Fruit fly (Drosophila melanogaster) whole organism, embryonic: ENCODE data around the gene CG13060.

Experiments
- Bdp1 ChIP-seq: fragments of 200-800 bp; sonication (Bioruptor generic); optimal IDR thresholded peaks from 3 replicates; lab custom pipeline; 2016; ENCODE audit warnings: missing biosample characterization, missing genetic modification characterization
- C15 ChIP-seq: fragments of 200-800 bp; sonication (Bioruptor generic); IDR thresholded peaks from 3 replicates; pipeline ENCODE4 v1.3.6; 2022; ENCODE audit warnings: missing biosample characterization, missing genetic modification characterization
- CG10274 ChIP-seq: fragments of 200-800 bp; sonication (Bioruptor generic); optimal IDR thresholded peaks from 3 replicates; lab custom pipeline; 2017; ENCODE audit warnings: missing biosample characterization, mild to moderate bottlenecking, missing genetic modification characterization
- CG11247 ChIP-seq: fragments of 200-800 bp; sonication (Bioruptor generic); IDR thresholded peaks from 2 replicates; pipeline ENCODE4 v1.3.6; 2022; ENCODE audit warnings: missing biosample characterization, missing genetic modification characterization
- CG11723 ChIP-seq: fragments of 200-800 bp; sonication (Bioruptor generic); optimal IDR thresholded peaks from 2 replicates; lab custom pipeline; 2017; ENCODE audit warnings: missing biosample characterization, mild to moderate bottlenecking, missing genetic modification characterization
- CG17359 ChIP-seq: fragments of 200-800 bp; sonication (Bioruptor generic); optimal IDR thresholded peaks from 3 replicates; lab custom pipeline; 2018; ENCODE audit warnings: missing biosample characterization, mild to moderate bottlenecking, missing genetic modification characterization, moderate library complexity
- CG18476 ChIP-seq: fragments of 200-800 bp; sonication (Bioruptor generic); optimal IDR thresholded peaks from 2 replicates; lab custom pipeline; 2016; ENCODE audit warnings: missing biosample characterization, mild to moderate bottlenecking, missing genetic modification characterization
- CG34376 ChIP-seq: fragments of 200-800 bp; sonication (Bioruptor generic); optimal IDR thresholded peaks from 2 replicates; lab custom pipeline; 2018; ENCODE audit warnings: missing biosample characterization, mild to moderate bottlenecking, missing genetic modification characterization
- CG4820 ChIP-seq: fragments of 200-800 bp; sonication (Bioruptor generic); optimal IDR thresholded peaks from 3 replicates; lab custom pipeline; 2016; ENCODE audit warnings: missing biosample characterization, missing genetic modification characterization
- CG4854 ChIP-seq: fragments of 200-800 bp; sonication (Bioruptor generic); optimal IDR thresholded peaks from 2 replicates; lab custom pipeline; 2016; ENCODE audit warnings: missing biosample characterization, missing genetic modification characterization, inconsistent platforms
- CG6654 ChIP-seq: fragments of 200-800 bp; sonication (Bioruptor generic); optimal IDR thresholded peaks from 2 replicates; lab custom pipeline; 2017; ENCODE audit warnings: missing biosample characterization, mild to moderate bottlenecking, missing genetic modification characterization
- CG8290 ChIP-seq, 3 experiments: fragments of 200-800 bp; sonication (Bioruptor generic); optimal IDR thresholded peaks; 2 replicates each; lab custom pipeline; 2016 to 2019; ENCODE audit warnings: missing biosample characterization in 3 of 3, missing genetic modification characterization in 3 of 3, mild to moderate bottlenecking in 2 of 3, moderate library complexity in 1 of 3
- CTCF ChIP-seq: fragments of 200-800 bp; sonication (Bioruptor generic); optimal IDR thresholded peaks from 2 replicates; lab custom pipeline; 2017; ENCODE audit warnings: missing biosample characterization, mild to moderate bottlenecking, missing genetic modification characterization, moderate library complexity
- CoRest ChIP-seq: fragments of 200-800 bp; sonication (Bioruptor generic); optimal IDR thresholded peaks from 3 replicates; lab custom pipeline; 2018; ENCODE audit warnings: missing biosample characterization, mild to moderate bottlenecking, missing genetic modification characterization, moderate library complexity
- D ChIP-seq, 2 experiments: fragments of 200-800 bp in 1 of 2; fragments of >200 bp in 1 of 2; sonication (Bioruptor generic) in 1 of 2; optimal IDR thresholded peaks; 2 replicates in 1 of 2; 3 replicates in 1 of 2; lab custom pipeline; 2017; ENCODE audit warnings: mild to moderate bottlenecking in 1 of 2, missing biosample characterization in 1 of 2, missing genetic modification characterization in 1 of 2, missing genetic modification reagents in 1 of 2
- Dip3 ChIP-seq: fragments of 200-800 bp; sonication (Bioruptor generic); optimal IDR thresholded peaks from 3 replicates; lab custom pipeline; 2016; ENCODE audit warnings: missing biosample characterization, missing genetic modification characterization
- Dref ChIP-seq: fragments of 200-800 bp; sonication (Bioruptor generic); IDR thresholded peaks from 2 replicates; pipeline ENCODE4 v1.3.6; 2022; ENCODE audit warnings: missing biosample characterization, missing genetic modification characterization
- Fer2 ChIP-seq: fragments of 200-800 bp; sonication (Bioruptor generic); optimal IDR thresholded peaks from 2 replicates; lab custom pipeline; 2018; ENCODE audit warnings: missing biosample characterization, mild to moderate bottlenecking, missing genetic modification characterization, moderate library complexity
- Gug ChIP-seq: fragments of 200-800 bp; sonication (Bioruptor generic); IDR thresholded peaks from 4 replicates; pipeline ENCODE4 v1.3.6; 2022; ENCODE audit warnings: missing biosample characterization, missing genetic modification characterization
- HLH4C ChIP-seq: fragments of 200-800 bp; sonication (Bioruptor generic); IDR thresholded peaks from 3 replicates; pipeline ENCODE4 v1.3.6; 2022; ENCODE audit warnings: missing biosample characterization, missing genetic modification characterization; ENCODE audit not compliant: partially characterized antibody
- Hmx ChIP-seq: fragments of 200-800 bp; sonication (Bioruptor generic); optimal IDR thresholded peaks from 2 replicates; lab custom pipeline; 2016; ENCODE audit warnings: missing biosample characterization, missing genetic modification characterization
- Hr51 ChIP-seq, 2 experiments: fragments of 200-800 bp; sonication (Bioruptor generic); optimal IDR thresholded peaks; 2 replicates in 1 of 2; 3 replicates in 1 of 2; lab custom pipeline; 2016 to 2018; ENCODE audit warnings: missing biosample characterization in 2 of 2, missing genetic modification characterization in 2 of 2, mild to moderate bottlenecking in 1 of 2, moderate library complexity in 1 of 2
- Jarid2 ChIP-seq: fragments of 200-800 bp; sonication (Bioruptor generic); optimal IDR thresholded peaks from 3 replicates; lab custom pipeline; 2017; ENCODE audit warnings: mild to moderate bottlenecking, missing biosample characterization, missing genetic modification reagents, missing genetic modification characterization
- Mrtf ChIP-seq: fragments of 200-800 bp; sonication (Bioruptor generic); IDR thresholded peaks from 3 replicates; pipeline ENCODE4 v1.3.6; 2022; ENCODE audit warnings: missing biosample characterization, missing genetic modification characterization
- NK7.1 ChIP-seq: fragments of 200-800 bp; sonication (Bioruptor generic); optimal IDR thresholded peaks from 3 replicates; lab custom pipeline; 2016; ENCODE audit warnings: missing biosample characterization, missing genetic modification characterization
- Nf-YC ChIP-seq: fragments of 200-800 bp; optimal IDR thresholded peaks from 3 replicates; lab custom pipeline; 2019; ENCODE audit warnings: missing biosample characterization, mild to moderate bottlenecking, missing genetic modification characterization, moderate library complexity
- Optix ChIP-seq: fragments of 200-800 bp; sonication (Bioruptor generic); IDR thresholded peaks from 3 replicates; pipeline ENCODE4 v1.3.6; 2022; ENCODE audit warnings: missing biosample characterization, missing genetic modification characterization
- Pdp1 ChIP-seq, 2 experiments: fragments of 200-800 bp; sonication (Bioruptor generic); optimal IDR thresholded peaks; 3 replicates each; lab custom pipeline; 2016; ENCODE audit warnings: missing biosample characterization in 2 of 2, missing genetic modification characterization in 2 of 2, mild to moderate bottlenecking in 1 of 2, moderate library complexity in 1 of 2
- Stat92E ChIP-seq, 3 experiments: fragments of >200 bp in 2 of 3; fragments of 200-800 bp in 1 of 3; sonication (Bioruptor generic) in 1 of 3; optimal IDR thresholded peaks; 2 replicates each; lab custom pipeline; 2017 to 2019; ENCODE audit warnings: missing biosample characterization in 3 of 3, missing genetic modification characterization in 3 of 3, mild to moderate bottlenecking in 1 of 3, moderate library complexity in 1 of 3
- Taf1 ChIP-seq: fragments of 200-800 bp; sonication (Bioruptor generic); IDR thresholded peaks from 2 replicates; pipeline ENCODE4 v1.3.6; 2022; ENCODE audit warnings: missing biosample characterization, missing genetic modification characterization
- br ChIP-seq: fragments of >200 bp; optimal IDR thresholded peaks from 2 replicates; lab custom pipeline; 2017
- cg ChIP-seq: fragments of 200-800 bp; sonication (Bioruptor generic); optimal IDR thresholded peaks from 3 replicates; lab custom pipeline; 2019; ENCODE audit warnings: missing biosample characterization, mild to moderate bottlenecking, missing genetic modification characterization, moderate library complexity
- crc ChIP-seq: fragments of 200-800 bp; sonication (Bioruptor generic); optimal IDR thresholded peaks from 2 replicates; lab custom pipeline; 2016; ENCODE audit warnings: missing biosample characterization, missing genetic modification characterization
- cwo ChIP-seq: fragments of 200-800 bp; sonication (Bioruptor generic); optimal IDR thresholded peaks from 3 replicates; lab custom pipeline; 2017; ENCODE audit warnings: missing biosample characterization, missing genetic modification characterization, mild to moderate bottlenecking, moderate library complexity, missing genetic modification reagents
- da ChIP-seq: fragments of 200-800 bp; sonication (Bioruptor generic); optimal IDR thresholded peaks from 2 replicates; lab custom pipeline; 2016; ENCODE audit warnings: missing biosample characterization, missing genetic modification characterization
- dysf ChIP-seq: fragments of 200-800 bp; sonication (Bioruptor generic); IDR thresholded peaks from 3 replicates; pipeline ENCODE4 v1.3.6; 2022; ENCODE audit warnings: missing biosample characterization, missing genetic modification characterization
- exex ChIP-seq: fragments of 200-800 bp; sonication (Bioruptor generic); optimal IDR thresholded peaks from 4 replicates; lab custom pipeline; 2018; ENCODE audit warnings: missing biosample characterization, mild to moderate bottlenecking, missing genetic modification characterization, moderate library complexity
- grn ChIP-seq: fragments of 200-800 bp; sonication (Bioruptor generic); optimal IDR thresholded peaks from 3 replicates; lab custom pipeline; 2017; ENCODE audit warnings: missing biosample characterization, missing genetic modification characterization
- insv ChIP-seq, 2 experiments: fragments of 200-800 bp; sonication (Bioruptor generic); optimal IDR thresholded peaks; 3 replicates each; lab custom pipeline; 2016 to 2018; ENCODE audit warnings: missing biosample characterization in 2 of 2, missing genetic modification characterization in 2 of 2
- klu ChIP-seq: fragments of 200-800 bp; sonication (Bioruptor generic); IDR thresholded peaks from 2 replicates; pipeline ENCODE4 v1.3.6; 2022; ENCODE audit warnings: missing biosample characterization, missing genetic modification characterization
- nmo ChIP-seq: fragments of 200-800 bp; sonication (Bioruptor generic); optimal IDR thresholded peaks from 2 replicates; lab custom pipeline; 2018; ENCODE audit warnings: missing biosample characterization, mild to moderate bottlenecking, missing genetic modification characterization, moderate library complexity
- pita ChIP-seq: fragments of 200-800 bp; sonication (Bioruptor generic); optimal IDR thresholded peaks from 2 replicates; lab custom pipeline; 2017; ENCODE audit warnings: missing biosample characterization, mild to moderate bottlenecking, missing genetic modification characterization
- prd ChIP-seq, 3 experiments: fragments of >200 bp in 2 of 3; fragments of 200-800 bp in 1 of 3; sonication (Bioruptor generic) in 1 of 3; optimal IDR thresholded peaks in 2 of 3; IDR thresholded peaks in 1 of 3; 2 replicates in 2 of 3; 3 replicates in 1 of 3; pipeline versions ENCODE4 v1.3.6 to Lab custom; 2017 to 2022; ENCODE audit warnings: missing biosample characterization in 1 of 3, missing genetic modification characterization in 1 of 3
- salm ChIP-seq: fragments of 200-800 bp; sonication (Bioruptor generic); optimal IDR thresholded peaks from 2 replicates; lab custom pipeline; 2018; ENCODE audit warnings: missing biosample characterization, mild to moderate bottlenecking, missing genetic modification characterization
- sd ChIP-seq: fragments of 200-800 bp; sonication (Bioruptor generic); optimal IDR thresholded peaks from 3 replicates; lab custom pipeline; 2018; ENCODE audit warnings: missing biosample characterization, mild to moderate bottlenecking, missing genetic modification characterization, moderate library complexity
- stwl ChIP-seq: fragments of 200-800 bp; sonication (Bioruptor generic); optimal IDR thresholded peaks from 3 replicates; lab custom pipeline; 2018; ENCODE audit warnings: missing biosample characterization, mild to moderate bottlenecking, missing genetic modification characterization, moderate library complexity
- toy ChIP-seq: fragments of 200-800 bp; sonication (Bioruptor generic); IDR thresholded peaks from 2 replicates; pipeline ENCODE4 v1.3.6; 2022; ENCODE audit warnings: missing biosample characterization, missing genetic modification characterization
- usp ChIP-seq: fragments of >200 bp; optimal IDR thresholded peaks from 2 replicates; lab custom pipeline; 2017; ENCODE audit warnings: missing biosample characterization, missing genetic modification characterization
- zfh2 ChIP-seq: fragments of 200-800 bp; sonication (Bioruptor generic); optimal IDR thresholded peaks from 2 replicates; lab custom pipeline; 2016; ENCODE audit warnings: missing biosample characterization, missing genetic modification characterization

Gene CG13060

dm6 chr3L:16328207-16328891, 8.7 kb downstream of the CG13060 start, which contains the start of gene CG13058 (continued):
- TF ChIP-seq insv (GFP tag; optimal IDR thresholded peaks at IDR 0.05; lab: Kevin White, UChicago) (no peak), D (optimal IDR thresholded peaks at IDR 0.05; lab: Kevin White, UChicago) (no peak), D (GFP tag; optimal IDR thresholded peaks at IDR 0.05; lab: Kevin White, UChicago) (no peak), prd (optimal IDR thresholded peaks at IDR 0.05; lab: Kevin White, UChicago) (no peak), prd (GFP tag; IDR thresholded peaks at IDR 0.05; lab: Robert Waterston, UW) (no peak; the same call in 2 of the 3 replicates), zfh2 (GFP tag; lab: Kevin White, UChicago) (peak; percentile 42), C15 (GFP tag; lab: Robert Waterston, UW) (no peak), CoRest (tag; lab: Kevin White, UChicago) (peak; percentile 80), stwl (tag; lab: Kevin White, UChicago) (no peak), NK7.1 (no peak), Pdp1 (GFP tag; optimal IDR thresholded peaks at IDR 0.05; lab: Kevin White, UChicago) (no peak), CG10274 (GFP tag; lab: Kevin White, UChicago) (peak; percentile 5), CG17359 (peak; percentile 53), Jarid2 (GFP tag; lab: Kevin White, UChicago) (no peak), Nf-YC (tag; lab: Kevin White, UChicago) (no peak), CG4854 (GFP tag; lab: Kevin White, UChicago) (no peak), grn (GFP tag; lab: Kevin White, UChicago) (no peak), toy (GFP tag; lab: Robert Waterston, UW) (no peak), nmo (GFP tag; lab: Kevin White, UChicago) (peak; percentile 30), Hr51 (GFP tag; optimal IDR thresholded peaks at IDR 0.05; lab: Kevin White, UChicago) (peak in 1 of 2 experiments; percentile 86), Optix (GFP tag; lab: Robert Waterston, UW) (peak; percentile 55; the same call in 1 of the 3 replicates), Hmx (GFP tag; lab: Kevin White, UChicago) (no peak), da (GFP tag; lab: Kevin White, UChicago) (no peak), Mrtf (GFP tag; lab: Robert Waterston, UW) (no peak), cwo (GFP tag; lab: Kevin White, UChicago) (peak; percentile 38), usp (GFP tag; lab: Kevin White, UChicago) (no peak), CG6654 (no peak), Dip3 (GFP tag; lab: Kevin White, UChicago) (peak; percentile 65), CG34376 (GFP tag; lab: Kevin White, UChicago) (peak; percentile 3), salm (tag; lab: Kevin White, UChicago) (no peak), HLH4C (GFP tag; lab: Robert Waterston, UW) (no peak), crc (no peak), exex (tag; lab: Kevin White, UChicago) (no peak), br (lab: Kevin White, UChicago) (no peak), Stat92E (GFP tag; optimal IDR thresholded peaks at IDR 0.05; lab: Kevin White, UChicago) (no peak), CG11723 (GFP tag; lab: Kevin White, UChicago) (peak; percentile 24), CTCF (GFP tag; lab: Kevin White, UChicago) (no peak), klu (no peak), Dref (GFP tag; lab: Robert Waterston, UW) (no peak), CG11247 (no peak), Fer2 (tag; lab: Kevin White, UChicago) (no peak), CG18476 (GFP tag; lab: Kevin White, UChicago) (peak; percentile 14), Taf1 (no peak), pita (GFP tag; lab: Kevin White, UChicago) (no peak), Gug (GFP tag; lab: Robert Waterston, UW) (no peak), Bdp1 (GFP tag; lab: Kevin White, UChicago) (peak; percentile 10), CG4820 (GFP tag; lab: Kevin White, UChicago) (peak; percentile 57), dysf (GFP tag; lab: Robert Waterston, UW) (peak; percentile 66), cg (GFP tag; lab: Kevin White, UChicago) (no peak), CG8290 (GFP tag; optimal IDR thresholded peaks at IDR 0.05; lab: Kevin White, UChicago) (no peak), CG8290 (tag; optimal IDR thresholded peaks at IDR 0.05; lab: Kevin White, UChicago) (peak in 1 of 2 experiments; percentile 81), sd (tag; lab: Kevin White, UChicago) (peak; percentile 8)
